Worm (Caenorhabditis elegans): ENCODE data around the gene soc-2.

The soc-2 gene

DNA sequence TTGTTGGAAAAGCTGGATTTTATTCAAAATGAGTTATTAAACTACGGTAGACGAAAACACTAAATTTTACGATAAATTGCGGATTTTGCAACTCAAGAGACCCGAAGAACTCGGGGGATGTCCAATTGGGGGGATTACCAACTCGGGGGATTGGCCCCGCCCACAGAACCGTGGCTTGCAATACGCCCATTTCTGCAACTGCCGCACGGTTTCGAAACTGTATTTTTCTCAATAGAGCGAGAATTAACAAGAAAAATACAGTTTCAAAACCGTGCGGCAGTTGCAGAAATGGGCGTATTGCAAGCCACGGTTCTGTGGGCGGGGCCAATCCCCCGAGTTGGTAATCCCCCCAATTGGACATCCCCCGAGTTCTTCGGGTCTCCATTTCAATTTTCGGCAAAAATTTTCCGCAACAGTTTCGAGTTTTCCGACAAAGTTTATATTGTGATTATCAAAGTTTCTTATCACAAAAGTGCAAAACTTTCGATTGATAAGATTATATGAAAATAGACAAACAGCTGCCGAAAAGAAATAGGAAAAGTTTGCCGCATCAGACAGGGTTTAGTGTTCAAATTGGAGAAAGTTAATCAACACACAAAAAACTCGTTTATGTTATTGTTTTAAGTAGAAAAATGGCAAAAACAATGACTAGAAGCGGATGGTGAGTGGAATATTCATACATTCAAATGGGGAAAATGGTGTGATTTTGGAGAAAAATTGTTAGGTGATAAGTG, 62.3 kb downstream of the soc-2 start:
- peak; percentile 17 for TF ChIP-seq ceh-31 (tag; optimal IDR thresholded peaks at IDR 0.05)
- peak; percentile 64 for TF ChIP-seq tbx-2 (tag; optimal IDR thresholded peaks at IDR 0.05)
- TF ChIP-seq elt-2 (tag; optimal IDR thresholded peaks at IDR 0.05): peak; percentile 58
- TF ChIP-seq nfya-1 (tag; optimal IDR thresholded peaks at IDR 0.05): peak; percentile 6

- no peak for TF ChIP-seq unc-86 (tag; optimal IDR thresholded peaks at IDR 0.05)
- no peak for TF ChIP-seq eyg-1 (tag; optimal IDR thresholded peaks at IDR 0.05)
- TF ChIP-seq che-1 (tag; optimal IDR thresholded peaks at IDR 0.05): no peak
- TF ChIP-seq ama-1 (optimal IDR thresholded peaks at IDR 0.05): no peak
- TF ChIP-seq K09A11.1 (tag; optimal IDR thresholded peaks at IDR 0.05; ENCODE audit: insufficient read depth): no peak
These were observed 63.4 kb downstream of the soc-2 start, which contains the start of gene ivd-1 for ce11 chrIV:5088814-5089322. TSS of gene ivd-1 (minus strand) at chrIV:5088864.

DNA sequence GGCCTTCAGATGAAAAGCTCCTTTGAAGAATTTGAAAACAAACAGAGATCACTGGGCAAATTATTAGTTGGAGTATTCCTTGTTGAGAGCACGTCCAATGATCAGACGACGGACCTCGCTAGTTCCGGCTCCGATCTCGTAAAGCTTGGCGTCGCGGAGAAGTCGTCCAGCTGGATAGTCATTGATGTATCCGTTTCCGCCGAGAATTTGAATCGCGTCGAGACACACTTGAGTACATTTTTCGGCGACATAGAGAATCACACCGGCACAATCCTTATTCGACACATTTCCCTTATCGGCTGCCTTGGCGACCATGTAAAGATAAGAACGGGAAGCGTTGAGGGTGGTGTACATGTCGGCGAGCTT, 65.3 kb downstream of the soc-2 start:
- TF ChIP-seq elt-2 (tag; optimal IDR thresholded peaks at IDR 0.05) (peak; percentile 25), gmeb-2 (tag; optimal IDR thresholded peaks at IDR 0.05) (no peak), ceh-48 (tag; optimal IDR thresholded peaks at IDR 0.05) (no peak)

ce11 chrIV:5086243-5086960, 65.9 kb downstream of the soc-2 start:
- TF ChIP-seq pha-2 (tag; optimal IDR thresholded peaks at IDR 0.05) (no peak), hlh-30 (tag; optimal IDR thresholded peaks at IDR 0.05; ENCODE audit: insufficient read depth) (no peak), pros-1 (tag; optimal IDR thresholded peaks at IDR 0.05) (no peak), madf-2 (tag; optimal IDR thresholded peaks at IDR 0.05) (no peak), unc-42 (tag; optimal IDR thresholded peaks at IDR 0.05) (no peak), unc-3 (GFP tag; conservative IDR thresholded peaks at IDR 0.05) (no peak), unc-3 (tag; optimal IDR thresholded peaks at IDR 0.05) (no peak), ceh-2 (tag; optimal IDR thresholded peaks at IDR 0.05) (no peak), ztf-16 (tag; optimal IDR thresholded peaks at IDR 0.05) (no peak), K02D7.2 (tag; optimal IDR thresholded peaks at IDR 0.05) (no peak), ref-2 (tag; optimal IDR thresholded peaks at IDR 0.05) (no peak), odd-2 (tag; optimal IDR thresholded peaks at IDR 0.05) (no peak), eyg-1 (tag; optimal IDR thresholded peaks at IDR 0.05) (no peak), Y22D7AL.16 (tag; optimal IDR thresholded peaks at IDR 0.05) (no peak)

DNA sequence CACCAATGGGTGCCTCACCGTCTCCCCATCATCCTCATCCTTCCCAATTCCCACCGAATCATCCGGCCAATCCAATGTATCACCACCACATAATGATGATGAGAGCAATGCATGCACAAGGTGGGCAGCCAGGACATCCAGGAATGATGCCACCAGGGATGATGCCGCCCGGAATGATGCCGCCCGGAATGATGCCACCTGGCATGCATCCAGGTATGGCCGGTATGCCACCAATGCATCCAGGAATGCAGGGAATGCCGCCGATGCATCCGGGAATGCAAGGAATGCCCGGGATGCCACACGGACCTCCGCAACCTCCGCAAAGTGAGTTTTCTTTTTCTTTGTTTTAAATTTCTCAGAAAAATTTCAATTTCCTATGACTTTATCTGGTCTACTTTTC, 66.5 kb downstream of the soc-2 start:
- TF ChIP-seq zip-5 (tag; optimal IDR thresholded peaks at IDR 0.05): no peak
- no peak for TF ChIP-seq Y22D7AL.16 (tag; optimal IDR thresholded peaks at IDR 0.05)
- TF ChIP-seq K09A11.1 (tag; optimal IDR thresholded peaks at IDR 0.05; ENCODE audit: insufficient read depth): no peak
- no peak for TF ChIP-seq ceh-31 (tag; optimal IDR thresholded peaks at IDR 0.05)
- TF ChIP-seq hlh-30 (tag; optimal IDR thresholded peaks at IDR 0.05; ENCODE audit: insufficient read depth): no peak
- TF ChIP-seq pros-1 (tag; optimal IDR thresholded peaks at IDR 0.05): no peak
- TF ChIP-seq hlh-6 (tag; optimal IDR thresholded peaks at IDR 0.05): no peak
- no peak for TF ChIP-seq nhr-232 (tag; optimal IDR thresholded peaks at IDR 0.05)
- no peak for TF ChIP-seq fax-1 (tag; optimal IDR thresholded peaks at IDR 0.05)
- TF ChIP-seq pax-1 (tag; optimal IDR thresholded peaks at IDR 0.05): no peak
- no peak for TF ChIP-seq dve-1 (tag; optimal IDR thresholded peaks at IDR 0.05)
- no peak for TF ChIP-seq pqm-1 (tag; optimal IDR thresholded peaks at IDR 0.05)
- no peak for TF ChIP-seq sox-4 (tag; optimal IDR thresholded peaks at IDR 0.05)
- TF ChIP-seq sox-2 (GFP tag; IDR thresholded peaks at IDR 0.05): no peak
- no peak for TF ChIP-seq ceh-48 (tag; optimal IDR thresholded peaks at IDR 0.05)
- no peak for TF ChIP-seq ceh-18 (tag; optimal IDR thresholded peaks at IDR 0.05)

Measured in whole organism, late embryonic.